Worm (Caenorhabditis elegans): ENCODE data around the gene F59E12.9.

The F59E12.9 gene

DNA sequence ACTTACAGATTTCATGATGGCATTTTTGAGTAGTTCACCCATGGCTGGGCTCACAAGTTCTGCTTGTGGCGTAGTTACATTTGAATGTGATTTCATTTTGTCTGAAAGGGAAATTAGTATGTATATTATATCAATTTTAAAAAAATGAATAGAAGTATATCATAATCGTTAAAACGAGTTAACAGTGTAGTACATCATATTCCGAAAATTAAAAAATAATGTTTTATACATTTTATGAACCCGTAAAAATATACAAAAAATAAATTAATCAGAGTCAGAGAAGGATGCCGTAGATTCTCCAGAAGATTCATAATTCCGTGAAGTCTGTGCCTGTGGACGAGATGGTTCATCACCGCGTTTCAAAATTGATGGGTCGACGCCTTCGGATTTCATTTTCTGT is at the start of gene F59E12.9:
Gene F59E12.9, minus strand, starts transcription at position 101 of the 400 bp plus-strand sequence.
- TF ChIP-seq tbx-11 (GFP tag; IDR thresholded peaks at IDR 0.05) (no peak), ceh-36 (tag; optimal IDR thresholded peaks at IDR 0.05) (no peak), F13C5.2 (tag; optimal IDR thresholded peaks at IDR 0.05) (no peak), hnd-1 (tag; optimal IDR thresholded peaks at IDR 0.05) (no peak), ama-1 (optimal IDR thresholded peaks at IDR 0.05) (no peak), aly-1 (tag; optimal IDR thresholded peaks at IDR 0.05) (no peak)

- TF ChIP-seq tra-4 (tag; optimal IDR thresholded peaks at IDR 0.05): no peak
- TF ChIP-seq ceh-36 (tag; optimal IDR thresholded peaks at IDR 0.05): no peak
- TF ChIP-seq ceh-13 (GFP tag; optimal IDR thresholded peaks at IDR 0.05): no peak
- no peak for TF ChIP-seq aly-1 (tag; optimal IDR thresholded peaks at IDR 0.05)
- TF ChIP-seq tbx-37 (GFP tag; conservative IDR thresholded peaks at IDR 0.05): no peak
- no peak for TF ChIP-seq hnd-1 (tag; optimal IDR thresholded peaks at IDR 0.05)
- no peak for TF ChIP-seq ets-7 (tag; optimal IDR thresholded peaks at IDR 0.05)
- TF ChIP-seq scrt-1 (GFP tag; IDR thresholded peaks at IDR 0.05): no peak
- no peak for TF ChIP-seq pes-1 (GFP tag; IDR thresholded peaks at IDR 0.05)
These were observed 49.4 kb upstream of the F59E12.9 start for ce11 chrII:5696218-5696617.

- no peak for TF ChIP-seq tbx-37 (GFP tag; conservative IDR thresholded peaks at IDR 0.05)
- TF ChIP-seq tbx-11 (GFP tag; IDR thresholded peaks at IDR 0.05): no peak
- no peak for TF ChIP-seq F13C5.2 (tag; optimal IDR thresholded peaks at IDR 0.05)
- no peak for TF ChIP-seq flt-1 (GFP tag; IDR thresholded peaks at IDR 0.05)
- no peak for TF ChIP-seq hmbx-1 (tag; optimal IDR thresholded peaks at IDR 0.05)
- no peak for TF ChIP-seq ceh-36 (tag; optimal IDR thresholded peaks at IDR 0.05)
- TF ChIP-seq scrt-1 (GFP tag; IDR thresholded peaks at IDR 0.05): no peak
- no peak for TF ChIP-seq sea-1 (GFP tag; conservative IDR thresholded peaks at IDR 0.05)
- no peak for TF ChIP-seq aly-1 (tag; optimal IDR thresholded peaks at IDR 0.05)
- no peak for TF ChIP-seq pes-1 (GFP tag; IDR thresholded peaks at IDR 0.05)
- TF ChIP-seq B0310.2 (tag; optimal IDR thresholded peaks at IDR 0.05): no peak
- TF ChIP-seq ama-1 (optimal IDR thresholded peaks at IDR 0.05): no peak
- TF ChIP-seq hnd-1 (tag; optimal IDR thresholded peaks at IDR 0.05): no peak
- TF ChIP-seq ets-7 (tag; optimal IDR thresholded peaks at IDR 0.05): no peak
- TF ChIP-seq hmg-4 (GFP tag; optimal IDR thresholded peaks at IDR 0.05): no peak
- no peak for TF ChIP-seq tra-4 (tag; optimal IDR thresholded peaks at IDR 0.05)
- no peak for TF ChIP-seq ceh-13 (GFP tag; optimal IDR thresholded peaks at IDR 0.05)
These were observed 48.0 kb upstream of the F59E12.9 start, which contains the start of gene C25H3.14 for ce11 chrII:5694798-5695197. TSS of gene C25H3.14 (plus strand) at chrII:5695098.

DNA sequence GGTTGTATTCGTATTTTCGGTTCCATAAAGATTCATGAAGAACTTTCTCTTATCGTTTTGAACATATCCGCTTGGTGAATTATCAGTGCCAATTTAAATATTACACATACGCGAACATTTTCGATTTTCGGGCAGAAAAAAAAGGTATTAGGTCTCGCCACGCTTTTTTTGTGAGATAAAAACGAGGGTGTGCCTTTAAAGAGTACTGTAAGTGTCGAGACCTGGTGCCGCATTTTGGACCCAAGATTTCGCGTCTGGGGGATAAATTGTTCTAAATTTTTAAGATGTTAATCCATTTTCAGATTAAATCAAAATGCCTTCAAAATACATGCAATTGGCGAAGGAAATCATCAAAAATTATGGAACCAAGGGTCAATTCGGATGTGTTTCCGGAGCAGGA is 47.1 kb upstream of the F59E12.9 start, which contains the start of gene C25H3.3:
Gene C25H3.3, plus strand, starts transcription at position 301 of the 400 bp plus-strand sequence.
- TF ChIP-seq hmbx-1 (tag; optimal IDR thresholded peaks at IDR 0.05) (no peak), tbx-37 (GFP tag; conservative IDR thresholded peaks at IDR 0.05) (no peak), hnd-1 (tag; optimal IDR thresholded peaks at IDR 0.05) (no peak)

DNA sequence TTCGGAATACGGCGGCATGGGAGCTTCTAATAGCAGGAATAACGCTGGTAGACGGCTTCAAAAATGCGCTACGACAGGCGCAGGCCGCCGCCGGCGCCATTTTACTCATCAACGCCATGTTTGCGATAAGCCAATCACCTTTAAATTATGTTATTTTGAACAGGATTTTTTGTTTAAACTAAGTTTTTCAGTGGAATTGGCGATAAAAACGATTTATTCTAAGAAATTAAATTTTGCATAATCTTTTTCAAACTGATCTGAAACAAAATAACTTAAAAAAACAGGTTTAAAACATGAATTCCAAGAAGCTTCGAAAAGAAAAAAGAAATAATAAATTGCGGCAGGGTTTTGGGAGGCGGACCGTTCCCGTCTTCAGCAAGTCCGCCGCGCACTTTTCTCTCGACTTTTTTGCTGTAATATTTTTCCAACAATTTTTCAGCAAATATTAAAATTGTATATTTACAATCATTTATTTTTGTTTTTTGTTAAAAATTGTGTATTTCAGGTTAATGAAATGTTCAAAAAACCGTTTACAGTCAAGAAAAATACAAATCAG is 44.5 kb upstream of the F59E12.9 start, which contains the start of the genes ndub-5 and eif-2D:
Gene ndub-5, minus strand, starts transcription at position 138 of the 556 bp plus-strand sequence.
Gene eif-2D, plus strand, starts transcription at position 506 of the 556 bp plus-strand sequence.
- TF ChIP-seq pes-1 (GFP tag; IDR thresholded peaks at IDR 0.05) (no peak), F13C5.2 (tag; optimal IDR thresholded peaks at IDR 0.05) (peak; percentile 46), tbx-37 (GFP tag; conservative IDR thresholded peaks at IDR 0.05) (no peak), flt-1 (GFP tag; IDR thresholded peaks at IDR 0.05) (0 out of 2 replicates have a peak, but pooled peaks have one; percentile 23), tra-4 (tag; optimal IDR thresholded peaks at IDR 0.05) (no peak), ets-7 (tag; optimal IDR thresholded peaks at IDR 0.05) (no peak), ama-1 (optimal IDR thresholded peaks at IDR 0.05) (no peak), aly-1 (tag; optimal IDR thresholded peaks at IDR 0.05) (no peak)

- TF ChIP-seq hnd-1 (tag; optimal IDR thresholded peaks at IDR 0.05) (no peak), flt-1 (GFP tag; IDR thresholded peaks at IDR 0.05) (no peak), tbx-37 (GFP tag; conservative IDR thresholded peaks at IDR 0.05) (no peak), aly-1 (tag; optimal IDR thresholded peaks at IDR 0.05) (no peak)
These were observed 42.1 kb upstream of the F59E12.9 start, which contains the start of gene C25H3.11 for ce11 chrII:5688959-5689358. TSS of gene C25H3.11 (minus strand) at chrII:5689040.

- TF ChIP-seq scrt-1 (GFP tag; IDR thresholded peaks at IDR 0.05): no peak
- no peak for TF ChIP-seq ceh-13 (GFP tag; optimal IDR thresholded peaks at IDR 0.05)
- TF ChIP-seq aly-1 (tag; optimal IDR thresholded peaks at IDR 0.05): no peak
- TF ChIP-seq tbx-11 (GFP tag; IDR thresholded peaks at IDR 0.05): no peak
- TF ChIP-seq sea-1 (GFP tag; conservative IDR thresholded peaks at IDR 0.05): no peak
- TF ChIP-seq pes-1 (GFP tag; IDR thresholded peaks at IDR 0.05): no peak
- no peak for TF ChIP-seq hmg-4 (GFP tag; optimal IDR thresholded peaks at IDR 0.05)
These were observed 33.9 kb upstream of the F59E12.9 start, which contains the start of gene flp-27 for ce11 chrII:5680703-5681102. TSS of gene flp-27 (plus strand) at chrII:5681003.

DNA sequence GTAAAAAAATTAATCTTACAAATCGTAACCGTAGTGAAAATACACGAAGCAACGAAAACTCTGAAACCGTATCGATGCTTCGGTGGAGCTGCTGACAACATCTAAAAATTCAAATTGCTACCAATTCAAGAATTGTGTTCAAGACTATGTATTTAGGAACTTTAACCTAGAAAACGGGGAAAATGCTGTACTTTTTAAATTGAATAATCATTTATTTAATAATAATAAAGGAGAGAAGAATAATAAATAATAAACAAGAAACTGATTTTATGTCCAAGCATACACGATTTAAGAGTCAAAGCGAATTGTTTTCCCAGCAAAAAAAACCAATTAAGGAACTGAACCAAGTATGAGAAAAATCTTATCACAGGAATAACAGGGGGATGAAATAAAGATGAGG is 22.7 kb upstream of the F59E12.9 start, which contains the start of gene C25H3.17:
Gene C25H3.17, minus strand, starts transcription at position 101 of the 400 bp plus-strand sequence.
- TF ChIP-seq tbx-11 (GFP tag; IDR thresholded peaks at IDR 0.05) (no peak), pes-1 (GFP tag; IDR thresholded peaks at IDR 0.05) (no peak), ceh-13 (GFP tag; optimal IDR thresholded peaks at IDR 0.05) (no peak), flt-1 (GFP tag; IDR thresholded peaks at IDR 0.05) (no peak), tra-4 (tag; optimal IDR thresholded peaks at IDR 0.05) (no peak), sea-1 (GFP tag; conservative IDR thresholded peaks at IDR 0.05) (no peak), tbx-37 (GFP tag; conservative IDR thresholded peaks at IDR 0.05) (no peak)

All from whole organism, early embryonic.